ENCODE assay signal across 2 fruit fly cellular contexts in genomic region chr2L:13804561-13805067, dm6.
TF ChIP-seq lines count a peak whose summit lies in the region.

No protein-coding gene starts in this region.

TF ChIP-seq in whole organism, embryonic, 481 proteins besides CTCF, POLR2A, EP300 and RAD21 (continued from another document):
- TF ChIP-seq Pdp1 (GFP tag; optimal IDR thresholded peaks at IDR 0.05; lab: Kevin White, UChicago) (peak in 1 of 2 experiments; percentile 56), CG4617 (GFP tag; optimal IDR thresholded peaks at IDR 0.05; lab: Kevin White, UChicago; ENCODE audit: borderline replicate concordance) (no peak), crc (GFP tag; optimal IDR thresholded peaks at IDR 0.05; lab: Kevin White, UChicago) (no peak), Bdp1 (GFP tag; optimal IDR thresholded peaks at IDR 0.05; lab: Kevin White, UChicago) (no peak), Bteb2 (GFP tag; optimal IDR thresholded peaks at IDR 0.05; lab: Kevin White, UChicago) (no peak), CG42726 (GFP tag; IDR thresholded peaks at IDR 0.05; lab: Robert Waterston, UW; ENCODE audit: partially characterized antibody) (no peak), CG3065 (GFP tag; optimal IDR thresholded peaks at IDR 0.05; lab: Kevin White, UChicago) (no peak), CG13424 (tag; optimal IDR thresholded peaks at IDR 0.05; lab: Kevin White, UChicago) (no peak), chinmo (GFP tag; IDR thresholded peaks at IDR 0.05; lab: Robert Waterston, UW; ENCODE audit: partially characterized antibody) (peak; percentile 71; the same call in 2 of the 4 replicates), Fer1 (GFP tag; optimal IDR thresholded peaks at IDR 0.05; lab: Kevin White, UChicago) (no peak), CG12769 (tag; optimal IDR thresholded peaks at IDR 0.05; lab: Kevin White, UChicago) (peak; percentile 74), CG4328 (GFP tag; optimal IDR thresholded peaks at IDR 0.05; lab: Kevin White, UChicago) (no peak), Dek (tag; optimal IDR thresholded peaks at IDR 0.05; lab: Kevin White, UChicago) (no peak), CG3281 (GFP tag; optimal IDR thresholded peaks at IDR 0.05; lab: Kevin White, UChicago) (no peak), ftz-f1 (GFP tag; optimal IDR thresholded peaks at IDR 0.05; lab: Kevin White, UChicago) (peak; percentile 14), ase (GFP tag; IDR thresholded peaks at IDR 0.05; lab: Robert Waterston, UW) (no peak), nom (GFP tag; optimal IDR thresholded peaks at IDR 0.05; lab: Kevin White, UChicago) (peak; percentile 60), sqz (GFP tag; optimal IDR thresholded peaks at IDR 0.05; lab: Kevin White, UChicago) (peak; percentile 50), TFAM (GFP tag; optimal IDR thresholded peaks at IDR 0.05; lab: Kevin White, UChicago) (no peak), CG10321 (GFP tag; IDR thresholded peaks at IDR 0.05; lab: Robert Waterston, UW) (no peak), btn (GFP tag; optimal IDR thresholded peaks at IDR 0.05; lab: Kevin White, UChicago) (no peak)

TF ChIP-seq in whole organism, prepupa, 60 proteins besides CTCF, POLR2A, EP300 and RAD21 (continued from another document):
- TF ChIP-seq CG8119 (GFP tag; IDR thresholded peaks at IDR 0.05; lab: Robert Waterston, UW) (no peak), OdsH (GFP tag; optimal IDR thresholded peaks at IDR 0.05; lab: Kevin White, UChicago) (no peak), Hr4 (GFP tag; optimal IDR thresholded peaks at IDR 0.05; lab: Kevin White, UChicago) (no peak)
